Worm (Caenorhabditis elegans): ENCODE data around the gene aakg-5.

The aakg-5 gene

ce11 chrII:9963808-9964207 lies 11.1 kb downstream of the aakg-5 start:
- TF ChIP-seq ref-1 (GFP tag; conservative IDR thresholded peaks at IDR 0.05) (no peak), ztf-29 (GFP tag; IDR thresholded peaks at IDR 0.05) (no peak), med-1 (GFP tag; optimal IDR thresholded peaks at IDR 0.05; ENCODE audit: insufficient read depth) (no peak), T22C8.4 (GFP tag; IDR thresholded peaks at IDR 0.05) (no peak), cog-1 (tag; optimal IDR thresholded peaks at IDR 0.05) (no peak), ztf-23 (GFP tag; IDR thresholded peaks at IDR 0.05) (no peak), klf-2 (GFP tag; conservative IDR thresholded peaks at IDR 0.05) (no peak), flt-1 (GFP tag; IDR thresholded peaks at IDR 0.05) (no peak), tab-1 (GFP tag; IDR thresholded peaks at IDR 0.05) (no peak)

- TF ChIP-seq flt-1 (GFP tag; IDR thresholded peaks at IDR 0.05) (no peak), med-1 (GFP tag; optimal IDR thresholded peaks at IDR 0.05; ENCODE audit: insufficient read depth) (no peak)
Measured at ce11 chrII:9960127-9960526, 14.8 kb downstream of the aakg-5 start.

ce11 chrII:9956116-9956515 lies 18.8 kb downstream of the aakg-5 start:
- TF ChIP-seq klf-2 (GFP tag; conservative IDR thresholded peaks at IDR 0.05), result no peak
- no peak for TF ChIP-seq tab-1 (GFP tag; IDR thresholded peaks at IDR 0.05)
- no peak for TF ChIP-seq cog-1 (tag; optimal IDR thresholded peaks at IDR 0.05)

DNA sequence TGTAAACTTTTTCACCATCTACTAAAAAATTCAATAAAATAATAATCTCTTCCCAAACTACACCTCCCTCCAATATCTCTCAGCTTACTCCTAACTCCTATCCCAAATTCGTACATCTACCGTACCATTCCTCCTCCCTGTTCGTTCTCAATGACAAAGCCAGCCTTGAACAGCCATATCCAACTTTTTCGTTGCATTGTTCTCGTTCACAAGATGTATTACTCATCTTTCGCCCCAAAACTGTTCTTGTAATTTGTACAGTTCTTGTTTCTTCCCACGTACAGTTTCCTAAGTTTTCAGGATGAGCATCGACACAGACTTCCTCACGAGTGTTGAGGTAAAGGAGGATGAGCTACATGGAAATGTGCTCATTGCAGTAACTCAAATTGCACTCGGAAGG lies 20.0 kb downstream of the aakg-5 start, which contains the start of gene egl-43:
Gene egl-43, plus strand, starts transcription at position 301 of the 400 bp plus-strand sequence.
- TF ChIP-seq ref-1 (GFP tag; conservative IDR thresholded peaks at IDR 0.05) (no peak), T22C8.4 (GFP tag; IDR thresholded peaks at IDR 0.05) (no peak), ztf-29 (GFP tag; IDR thresholded peaks at IDR 0.05) (no peak), med-1 (GFP tag; optimal IDR thresholded peaks at IDR 0.05; ENCODE audit: insufficient read depth) (no peak), cog-1 (tag; optimal IDR thresholded peaks at IDR 0.05) (no peak), klf-2 (GFP tag; conservative IDR thresholded peaks at IDR 0.05) (no peak), flt-1 (GFP tag; IDR thresholded peaks at IDR 0.05) (no peak)

DNA sequence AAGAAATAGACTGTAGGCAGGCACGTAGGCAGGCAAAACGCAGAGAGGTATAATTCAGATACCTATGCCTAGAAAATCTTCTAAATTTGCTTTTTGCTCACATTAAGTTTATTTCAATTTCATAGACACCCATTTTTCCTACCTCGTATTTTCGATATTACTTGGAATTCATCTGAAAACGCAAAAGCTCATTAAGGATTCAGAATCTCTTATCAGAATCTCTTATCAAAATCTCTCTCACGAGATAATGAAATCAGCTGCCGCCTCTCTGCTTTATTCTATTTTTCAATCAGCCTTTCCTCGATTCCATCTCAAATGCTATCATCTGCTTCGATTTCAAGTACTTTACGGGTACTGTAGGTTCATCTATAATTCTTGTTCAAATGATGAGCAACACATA lies 23.1 kb downstream of the aakg-5 start:
- TF ChIP-seq ztf-29 (GFP tag; IDR thresholded peaks at IDR 0.05) (no peak), med-1 (GFP tag; optimal IDR thresholded peaks at IDR 0.05; ENCODE audit: insufficient read depth) (no peak), T22C8.4 (GFP tag; IDR thresholded peaks at IDR 0.05) (no peak), tab-1 (GFP tag; IDR thresholded peaks at IDR 0.05) (no peak), ref-1 (GFP tag; conservative IDR thresholded peaks at IDR 0.05) (no peak), klf-2 (GFP tag; conservative IDR thresholded peaks at IDR 0.05) (no peak), flt-1 (GFP tag; IDR thresholded peaks at IDR 0.05) (no peak), cog-1 (tag; optimal IDR thresholded peaks at IDR 0.05) (no peak), ztf-23 (GFP tag; IDR thresholded peaks at IDR 0.05) (no peak)

ce11 chrII:9948662-9949061 lies 26.3 kb downstream of the aakg-5 start:
- TF ChIP-seq ref-1 (GFP tag; conservative IDR thresholded peaks at IDR 0.05) (no peak), tab-1 (GFP tag; IDR thresholded peaks at IDR 0.05) (no peak), klf-2 (GFP tag; conservative IDR thresholded peaks at IDR 0.05) (no peak), ztf-23 (GFP tag; IDR thresholded peaks at IDR 0.05) (no peak), flt-1 (GFP tag; IDR thresholded peaks at IDR 0.05) (no peak), med-1 (GFP tag; optimal IDR thresholded peaks at IDR 0.05; ENCODE audit: insufficient read depth) (no peak), cog-1 (tag; optimal IDR thresholded peaks at IDR 0.05) (no peak), T22C8.4 (GFP tag; IDR thresholded peaks at IDR 0.05) (no peak), ztf-29 (GFP tag; IDR thresholded peaks at IDR 0.05) (no peak)

ce11 chrII:9943837-9944236 lies 31.1 kb downstream of the aakg-5 start, which contains the start of gene flad-1:
Gene flad-1 (plus strand): TSS chrII:9944137.
- TF ChIP-seq med-1 (GFP tag; optimal IDR thresholded peaks at IDR 0.05; ENCODE audit: insufficient read depth) (no peak), ztf-29 (GFP tag; IDR thresholded peaks at IDR 0.05) (no peak), ztf-23 (GFP tag; IDR thresholded peaks at IDR 0.05) (no peak), flt-1 (GFP tag; IDR thresholded peaks at IDR 0.05) (no peak), T22C8.4 (GFP tag; IDR thresholded peaks at IDR 0.05) (no peak), ref-1 (GFP tag; conservative IDR thresholded peaks at IDR 0.05) (no peak), cog-1 (tag; optimal IDR thresholded peaks at IDR 0.05) (no peak), klf-2 (GFP tag; conservative IDR thresholded peaks at IDR 0.05) (no peak), tab-1 (GFP tag; IDR thresholded peaks at IDR 0.05) (no peak)

ce11 chrII:9943246-9943645 lies 31.7 kb downstream of the aakg-5 start:
- TF ChIP-seq T22C8.4 (GFP tag; IDR thresholded peaks at IDR 0.05) (no peak), ztf-29 (GFP tag; IDR thresholded peaks at IDR 0.05) (no peak), ztf-23 (GFP tag; IDR thresholded peaks at IDR 0.05) (no peak), tab-1 (GFP tag; IDR thresholded peaks at IDR 0.05) (no peak), ref-1 (GFP tag; conservative IDR thresholded peaks at IDR 0.05) (no peak), klf-2 (GFP tag; conservative IDR thresholded peaks at IDR 0.05) (no peak), cog-1 (tag; optimal IDR thresholded peaks at IDR 0.05) (no peak), med-1 (GFP tag; optimal IDR thresholded peaks at IDR 0.05; ENCODE audit: insufficient read depth) (no peak), flt-1 (GFP tag; IDR thresholded peaks at IDR 0.05) (no peak)

DNA sequence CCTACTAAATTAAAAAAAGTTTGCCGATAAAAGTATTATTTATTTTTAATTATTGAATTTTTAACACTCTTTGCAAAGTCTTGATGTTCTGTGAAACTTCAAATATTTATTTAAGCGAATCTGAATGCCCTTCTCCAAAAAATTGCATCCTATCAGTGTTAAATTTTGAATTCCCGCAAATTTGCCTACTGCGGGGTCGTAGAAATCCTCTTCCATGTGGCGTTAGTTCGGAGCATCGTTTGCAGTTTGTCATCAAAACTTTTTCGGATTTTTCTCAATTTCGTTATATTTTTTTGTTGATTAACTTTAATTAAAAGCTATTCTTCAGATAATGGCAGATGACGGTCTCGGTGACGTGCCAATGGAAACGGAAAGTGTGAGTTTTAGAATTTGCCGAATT lies 34.5 kb downstream of the aakg-5 start, which contains the start of gene ufd-3:
Gene ufd-3, plus strand, starts transcription at position 324 of the 400 bp plus-strand sequence.
- TF ChIP-seq ref-1 (GFP tag; conservative IDR thresholded peaks at IDR 0.05), result no peak
- TF ChIP-seq cog-1 (tag; optimal IDR thresholded peaks at IDR 0.05), result peak; percentile 64
- peak; percentile 74; the same call in 1 of the 2 replicates for TF ChIP-seq flt-1 (GFP tag; IDR thresholded peaks at IDR 0.05)
- TF ChIP-seq klf-2 (GFP tag; conservative IDR thresholded peaks at IDR 0.05), result peak; percentile 73
- TF ChIP-seq ztf-29 (GFP tag; IDR thresholded peaks at IDR 0.05), result peak; percentile 54; the same call in 1 of the 2 replicates
- peak; percentile 69; the same call in 1 of the 2 replicates for TF ChIP-seq ztf-23 (GFP tag; IDR thresholded peaks at IDR 0.05)

- TF ChIP-seq klf-2 (GFP tag; conservative IDR thresholded peaks at IDR 0.05) (no peak), flt-1 (GFP tag; IDR thresholded peaks at IDR 0.05) (no peak), tab-1 (GFP tag; IDR thresholded peaks at IDR 0.05) (no peak), ztf-23 (GFP tag; IDR thresholded peaks at IDR 0.05) (no peak), ref-1 (GFP tag; conservative IDR thresholded peaks at IDR 0.05) (no peak), ztf-29 (GFP tag; IDR thresholded peaks at IDR 0.05) (no peak), med-1 (GFP tag; optimal IDR thresholded peaks at IDR 0.05; ENCODE audit: insufficient read depth) (no peak), cog-1 (tag; optimal IDR thresholded peaks at IDR 0.05) (no peak)
Measured at ce11 chrII:9938877-9939276, 36.0 kb downstream of the aakg-5 start, which contains the start of the genes C05C10.7 and C05C10.5. Gene C05C10.7 (minus strand): TSS chrII:9938971. Gene C05C10.5 (plus strand): TSS chrII:9939040.

All from whole organism, midembryonic.